Fruit fly (Drosophila melanogaster) Kc167 (cell line): ENCODE measurements around the gene Syn.

Source experiments
- Myc ChIP-seq: fragments of >200 bp; optimal IDR thresholded peaks from 2 replicates; lab custom pipeline; 2017; ENCODE audit warnings: missing external identifiers
- Sin3A ChIP-seq: fragments of >200 bp; optimal IDR thresholded peaks from 2 replicates; lab custom pipeline; 2018; ENCODE audit warnings: missing external identifiers
- h ChIP-seq: fragments of >200 bp; optimal IDR thresholded peaks from 3 replicates; lab custom pipeline; 2018; ENCODE audit warnings: missing external identifiers
- insv ChIP-seq: fragments of >200 bp; optimal IDR thresholded peaks from 3 replicates; lab custom pipeline; 2018; ENCODE audit warnings: missing external identifiers
- psq ChIP-seq: fragments of >200 bp; optimal IDR thresholded peaks from 2 replicates; lab custom pipeline; 2017; ENCODE audit warnings: missing external identifiers
- ttk ChIP-seq: sonication (Bioruptor generic); optimal IDR thresholded peaks from 2 replicates; lab custom pipeline; 2017; ENCODE audit warnings: missing external identifiers

Syn gene

DNA sequence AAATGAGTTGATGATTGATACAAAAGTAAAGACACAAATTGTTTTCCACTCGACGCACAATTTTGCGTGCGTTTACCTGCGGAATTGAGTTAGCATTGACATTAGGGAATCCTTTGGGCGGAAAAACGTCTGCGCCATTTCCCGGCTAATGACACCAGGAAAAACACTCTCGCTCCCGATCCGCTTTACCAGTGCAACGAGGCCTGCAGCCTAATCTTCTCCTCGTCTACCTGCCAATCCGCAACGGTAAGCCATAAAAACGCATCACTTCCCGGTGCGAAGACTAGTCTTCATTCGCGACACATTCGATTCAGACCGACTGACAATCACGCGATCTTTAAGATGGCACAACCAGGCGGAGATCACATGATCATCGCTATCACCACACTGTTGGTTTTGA is 31.9 kb downstream of the Syn start, which contains the start of gene CG12420:
Gene CG12420 (plus strand): TSS at position 283 of the 400 bp plus-strand sequence.
- TF ChIP-seq ttk (lab: Kevin White, UChicago) (no peak), Myc (lab: Kevin White, UChicago) (no peak), psq (no peak), insv (no peak), Sin3A (lab: Kevin White, UChicago) (no peak), h (lab: Kevin White, UChicago) (no peak)

DNA sequence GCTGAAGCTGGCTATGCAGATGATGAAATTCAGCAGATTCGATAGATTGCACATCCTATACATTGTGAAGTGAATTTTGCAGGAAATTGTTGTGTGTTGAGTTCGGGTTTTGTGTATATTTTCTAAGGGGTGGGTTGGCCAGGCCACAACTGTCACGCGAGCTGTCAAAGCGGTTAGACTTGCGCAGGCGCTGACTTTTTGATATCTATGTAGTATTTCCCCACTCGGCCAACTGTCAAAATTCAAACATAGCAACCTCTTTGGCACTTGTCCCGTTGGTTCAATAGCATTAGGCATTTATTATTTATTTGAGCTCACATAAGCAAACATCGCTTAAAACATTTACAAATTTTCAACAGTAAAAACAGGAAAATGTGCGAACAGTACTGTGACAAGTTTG is 34.1 kb downstream of the Syn start, which contains the start of the genes CG12817 and CG34107:
Gene CG12817 (minus strand): TSS at position 132 of the 400 bp plus-strand sequence.
Gene CG34107 (plus strand): TSS at position 316 of the 400 bp plus-strand sequence.
- TF ChIP-seq h (lab: Kevin White, UChicago): no peak
- no peak for TF ChIP-seq psq
- no peak for TF ChIP-seq insv
- TF ChIP-seq Sin3A (lab: Kevin White, UChicago): no peak
- TF ChIP-seq Myc (lab: Kevin White, UChicago): no peak
- no peak for TF ChIP-seq ttk (lab: Kevin White, UChicago)

DNA sequence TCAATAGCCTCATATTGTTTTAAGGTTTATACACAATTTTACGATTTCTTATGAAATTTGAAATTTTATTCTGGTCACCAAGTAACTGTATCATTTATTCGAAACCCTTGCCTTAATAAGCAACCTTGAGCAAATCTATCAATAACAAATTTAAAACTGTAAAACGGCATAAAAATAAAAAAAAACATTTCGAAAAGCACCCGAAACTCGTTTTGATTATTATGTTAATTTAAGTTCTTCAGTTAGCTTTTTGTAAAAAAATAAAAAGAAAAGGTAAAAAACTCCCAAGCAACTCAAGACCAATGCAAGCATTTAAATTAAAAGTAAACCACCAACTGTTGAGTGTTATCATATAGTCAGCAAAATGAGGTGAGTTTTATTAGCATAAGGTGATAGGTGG is 34.9 kb downstream of the Syn start, which contains the start of gene CG42795:
Gene CG42795 (plus strand): TSS at position 301 of the 400 bp plus-strand sequence.
- TF ChIP-seq Myc (lab: Kevin White, UChicago) (no peak), psq (no peak), insv (no peak)

DNA sequence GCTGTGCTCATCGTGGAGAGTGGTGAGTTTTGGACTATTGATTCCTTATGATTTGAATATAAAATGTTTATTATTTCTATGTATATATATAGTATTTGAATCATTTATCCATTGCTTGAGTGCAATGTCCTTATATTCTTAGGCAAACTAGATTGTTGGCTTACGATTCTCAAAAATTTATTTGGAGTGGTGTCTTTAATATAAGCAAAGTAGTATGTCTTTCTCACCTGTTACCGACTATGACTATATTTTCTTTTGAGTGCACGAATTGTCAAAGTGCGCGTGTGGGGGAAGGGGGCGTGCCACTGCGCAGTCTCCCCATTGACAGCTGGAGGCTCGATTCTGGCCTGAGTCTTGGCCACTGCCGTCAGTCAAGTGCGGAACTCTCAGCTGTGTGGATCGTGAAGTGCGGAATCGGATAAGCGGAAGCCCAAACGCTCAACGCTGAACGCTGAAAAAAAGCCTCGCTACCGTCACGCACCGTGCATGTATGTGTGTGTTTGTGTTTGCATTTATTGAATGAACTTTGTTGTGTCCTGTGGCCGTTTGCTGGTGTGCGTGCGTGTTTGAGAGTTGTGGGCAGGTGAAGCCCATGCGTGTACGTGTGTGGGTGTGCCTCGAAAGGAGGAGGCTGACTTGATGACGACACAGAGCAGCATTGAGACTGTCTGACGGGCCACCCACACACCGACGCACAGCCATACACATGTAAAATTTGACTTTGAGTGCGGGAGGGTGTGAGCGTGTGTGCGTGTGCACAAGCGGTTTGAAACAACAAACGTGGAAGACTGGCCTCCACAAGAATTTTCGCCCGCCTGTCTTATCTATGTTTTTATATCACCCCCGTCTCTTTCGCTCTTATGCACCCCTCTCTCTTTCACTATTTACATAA is 35.9 kb downstream of the Syn start:
- TF ChIP-seq Myc (lab: Kevin White, UChicago): no peak
- TF ChIP-seq ttk (lab: Kevin White, UChicago): no peak

DNA sequence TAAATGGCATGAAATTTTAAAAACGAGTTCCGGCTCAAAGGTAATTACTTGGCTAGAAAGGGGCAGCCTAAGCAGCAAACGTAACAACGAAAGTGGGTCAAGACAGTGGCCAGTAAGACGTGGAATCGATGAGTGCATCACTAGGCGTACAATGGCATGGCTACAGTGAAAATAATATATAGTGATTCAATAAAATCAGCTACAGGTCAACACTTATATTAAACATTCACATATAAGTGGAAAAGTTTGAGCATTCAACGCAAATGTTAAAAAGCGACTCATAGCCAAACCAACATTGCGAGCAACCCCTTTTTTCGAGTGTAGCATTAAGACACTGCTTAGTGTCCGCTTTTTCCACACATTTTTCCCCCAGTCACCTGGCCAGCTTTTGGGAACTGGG is 37.5 kb downstream of the Syn start:
- TF ChIP-seq Myc (lab: Kevin White, UChicago) (no peak), psq (no peak), Sin3A (lab: Kevin White, UChicago) (no peak), insv (no peak), ttk (lab: Kevin White, UChicago) (no peak), h (lab: Kevin White, UChicago) (no peak)

DNA sequence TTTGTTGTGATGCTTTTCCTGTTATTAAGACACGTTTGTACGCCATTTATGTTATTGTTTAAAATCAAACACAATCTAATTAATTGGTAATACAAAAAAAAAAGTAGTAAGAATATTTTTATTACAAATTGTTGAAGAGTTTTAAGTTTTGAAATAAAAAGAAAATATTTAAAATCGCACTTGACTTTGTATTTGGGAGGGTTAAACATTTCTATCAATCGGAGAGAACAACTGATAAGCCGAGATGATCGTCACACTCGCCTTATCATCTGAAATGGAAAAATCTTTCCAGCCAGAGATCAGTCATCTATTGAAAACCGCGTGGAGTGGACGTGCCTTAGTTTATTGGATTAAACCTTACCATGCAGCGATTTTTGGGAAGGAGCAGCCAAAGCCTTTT is 60.7 kb downstream of the Syn start, which contains the start of gene CG3999:
Gene CG3999 (plus strand): TSS at position 301 of the 400 bp plus-strand sequence.
- TF ChIP-seq Sin3A (lab: Kevin White, UChicago) (no peak), ttk (lab: Kevin White, UChicago) (no peak), psq (no peak), insv (no peak)

DNA sequence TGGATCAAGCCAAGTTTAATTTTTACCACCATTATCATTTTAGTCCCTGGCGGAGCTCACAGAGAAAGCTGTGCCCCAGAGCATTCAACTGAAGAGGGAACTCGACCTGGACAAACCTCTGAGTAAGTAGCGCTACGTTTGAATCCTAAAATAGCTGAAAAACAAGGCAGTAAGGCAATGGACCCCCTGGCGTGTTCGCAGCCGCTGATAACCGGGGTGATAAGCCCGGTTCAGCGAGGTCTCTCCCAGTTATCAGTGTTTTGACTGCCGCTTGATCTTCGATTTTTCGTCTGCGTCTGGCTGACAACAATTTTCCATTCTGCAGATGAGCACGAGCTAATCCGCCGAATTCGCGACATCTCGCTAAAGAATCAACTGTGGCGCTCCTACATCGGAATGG is 61.4 kb downstream of the Syn start:
- no peak for TF ChIP-seq Myc (lab: Kevin White, UChicago)
- no peak for TF ChIP-seq insv
- TF ChIP-seq psq: no peak
- no peak for TF ChIP-seq h (lab: Kevin White, UChicago)

DNA sequence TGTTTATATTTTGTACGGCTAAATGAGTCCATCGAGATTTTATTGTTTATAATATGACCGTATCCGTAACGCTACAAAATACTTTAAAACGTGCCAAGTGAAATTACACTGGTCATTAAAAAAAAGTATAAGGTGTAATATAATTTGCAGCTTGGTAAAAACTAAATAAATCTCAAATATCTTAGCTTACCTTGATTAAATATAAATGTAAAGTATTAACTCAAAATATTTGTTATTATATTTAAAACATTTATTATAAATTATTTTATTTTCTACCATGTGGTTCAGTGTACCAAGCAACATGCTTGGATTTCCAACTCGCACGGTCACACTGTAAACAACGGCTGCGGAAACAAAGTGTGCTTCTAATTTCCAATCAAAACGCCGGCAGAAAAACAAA is 71.3 kb downstream of the Syn start, which contains the start of the genes Sirt6 and pont:
Gene Sirt6 (minus strand): TSS at position 50 of the 400 bp plus-strand sequence.
Gene pont (plus strand): TSS at position 324 of the 400 bp plus-strand sequence.
- no peak for TF ChIP-seq psq
- TF ChIP-seq Myc (lab: Kevin White, UChicago): no peak
- no peak for TF ChIP-seq Sin3A (lab: Kevin White, UChicago)
- TF ChIP-seq h (lab: Kevin White, UChicago): no peak
- no peak for TF ChIP-seq insv

DNA sequence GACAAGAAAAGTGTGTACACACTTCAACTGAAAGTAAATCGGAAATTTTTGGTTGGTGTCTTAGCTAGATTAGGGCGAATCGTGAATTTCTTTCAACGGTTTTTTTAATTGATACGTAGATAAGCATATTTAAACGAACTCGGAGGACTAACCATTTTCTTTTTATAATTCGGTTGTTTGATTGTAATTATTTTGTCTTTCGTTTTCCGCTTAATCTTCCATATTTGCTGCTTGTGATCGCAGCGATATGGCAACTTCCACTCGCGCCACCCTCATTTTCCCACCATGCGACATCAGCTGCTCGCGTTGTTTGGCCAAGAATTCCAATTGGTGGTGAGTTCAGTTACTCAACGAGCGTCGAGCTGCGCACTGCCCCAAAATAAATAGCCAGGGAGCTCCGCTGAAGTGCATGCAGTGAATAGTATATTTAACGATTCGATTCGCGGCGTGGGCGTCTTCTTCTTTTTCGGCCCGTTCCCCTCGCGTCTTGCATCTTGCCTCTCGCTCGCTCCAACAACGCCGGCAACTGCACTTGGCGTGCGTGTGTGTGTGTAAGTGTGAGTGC is 73.6 kb downstream of the Syn start, which contains the start of gene Nuak:
Gene Nuak (plus strand): TSS at position 335 of the 565 bp plus-strand sequence.
- TF ChIP-seq ttk (lab: Kevin White, UChicago) (no peak), h (lab: Kevin White, UChicago) (no peak), insv (no peak), Myc (lab: Kevin White, UChicago) (no peak), Sin3A (lab: Kevin White, UChicago) (no peak), psq (no peak)

DNA sequence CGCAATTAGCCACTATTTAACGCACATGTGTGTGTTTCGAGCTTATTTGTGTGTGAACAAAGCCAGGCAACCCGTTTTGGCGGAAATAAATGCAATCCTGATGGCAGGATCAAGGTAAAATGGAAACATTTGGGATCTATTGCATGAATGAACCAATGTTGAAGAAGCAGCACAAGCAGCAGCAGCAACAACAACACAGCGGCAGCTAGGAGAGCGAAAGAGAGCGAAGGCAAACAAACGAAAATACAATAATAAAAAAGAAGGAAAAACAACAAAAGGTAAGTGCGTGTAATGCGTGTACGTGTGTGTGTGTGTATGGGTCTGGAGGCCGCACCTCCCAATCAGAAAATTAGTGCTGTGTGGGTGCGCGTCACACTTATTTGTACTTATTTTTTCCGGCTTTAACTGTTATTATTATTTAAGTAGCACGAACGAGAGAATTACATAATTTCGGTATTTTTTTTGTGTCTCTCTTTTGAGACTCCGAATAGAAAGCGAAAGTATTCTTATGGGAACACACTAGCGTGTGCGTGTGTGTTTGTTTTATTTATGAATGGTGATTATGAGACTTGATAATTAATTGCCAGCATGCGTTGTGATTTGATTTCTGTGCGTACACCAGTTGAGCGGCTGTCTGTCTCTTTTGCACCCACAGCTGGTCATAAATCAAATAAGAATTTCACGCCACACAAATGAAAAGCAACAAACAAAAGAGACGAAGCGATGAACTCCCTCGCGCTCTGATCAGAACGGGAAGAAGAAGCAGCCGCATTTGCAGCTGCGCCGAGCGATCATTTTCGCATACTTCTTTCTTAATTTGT is 74.3 kb downstream of the Syn start:
- TF ChIP-seq insv (no peak), h (lab: Kevin White, UChicago) (no peak), ttk (lab: Kevin White, UChicago) (no peak), Myc (lab: Kevin White, UChicago) (no peak), psq (no peak), Sin3A (lab: Kevin White, UChicago) (no peak)

DNA sequence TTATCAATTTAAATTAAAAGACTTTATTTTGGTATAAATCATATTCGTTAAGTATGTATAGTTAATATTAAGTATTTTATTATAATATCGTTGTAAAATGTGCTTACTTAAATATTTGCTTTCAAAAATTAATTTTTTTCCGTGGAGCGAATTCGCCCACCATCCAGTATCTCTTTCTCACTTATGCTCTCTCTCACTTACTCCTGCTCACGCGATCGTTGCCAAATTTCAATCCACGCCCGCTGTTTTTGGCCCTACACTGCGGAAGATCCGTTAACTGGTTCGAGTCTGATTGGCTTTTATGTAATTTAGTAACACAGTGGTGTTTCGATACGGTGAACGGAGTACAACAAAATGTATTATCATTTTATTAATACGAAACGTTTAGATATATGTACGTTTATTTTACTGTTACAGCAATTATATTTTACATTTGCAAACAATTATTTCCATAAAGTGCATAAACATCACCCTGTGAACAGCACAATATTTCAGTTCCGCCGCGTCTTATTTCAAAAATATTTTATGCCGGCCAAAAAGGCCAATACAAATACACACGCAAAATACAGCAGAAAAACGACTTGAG is 75.2 kb downstream of the Syn start:
- TF ChIP-seq ttk (lab: Kevin White, UChicago) (no peak), Myc (lab: Kevin White, UChicago) (no peak), Sin3A (lab: Kevin White, UChicago) (no peak), psq (no peak), h (lab: Kevin White, UChicago) (no peak), insv (no peak)
